Fruit fly (Drosophila melanogaster) whole organism: Measurements from ENCODE around the gene CG31793.

ENCODE experiments used
- CG8478 ChIP-seq: fragments of >200 bp; optimal IDR thresholded peaks from 2 replicates; lab custom pipeline; 2018; ENCODE audit warnings: inconsistent platforms
- psq ChIP-seq: fragments of >200 bp; optimal IDR thresholded peaks from 2 replicates; lab custom pipeline; 2017

DNA sequence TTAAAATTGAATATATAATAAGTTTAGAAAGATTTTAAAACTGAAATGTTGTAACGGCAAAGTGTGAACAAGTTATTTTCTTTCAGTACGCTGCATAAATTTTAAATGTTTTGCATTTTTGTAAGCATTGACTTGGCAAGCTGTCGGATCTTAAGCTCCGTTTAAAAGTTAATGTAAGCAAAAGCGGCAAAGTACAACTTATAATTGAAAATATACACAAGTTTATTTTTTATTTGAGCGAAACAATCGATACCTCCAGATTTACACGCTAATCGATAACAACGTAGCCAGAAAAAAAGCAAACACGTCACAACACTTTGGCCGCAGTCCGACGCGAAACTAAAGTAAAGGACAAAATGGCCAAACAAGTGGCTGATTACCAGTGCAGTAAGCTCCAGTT is 38.4 kb downstream of the CG31793 start, which contains the start of gene Catsup:
- TF ChIP-seq CG8478 = no peak
- no peak for TF ChIP-seq psq (lab: Kevin White, UChicago)
